Worm (Caenorhabditis elegans) whole organism, L3 larva: Measurements from ENCODE around the gene ger-1.

Source experiments
- ceh-82 ChIP-seq: fragments of 150-350 bp; optimal IDR thresholded peaks from 2 replicates; lab custom pipeline; 2014; ENCODE audit warnings: missing biosample characterization, missing genetic modification characterization
- daf-12 ChIP-seq: fragments of 150-350 bp; optimal IDR thresholded peaks from 2 replicates; lab custom pipeline; 2014; ENCODE audit warnings: missing biosample characterization, missing genetic modification reagents, missing genetic modification characterization
- elt-3 ChIP-seq, 3 experiments: fragments of 150-350 bp in 1 of 3; sonication (generic microtip) in 2 of 3; optimal IDR thresholded peaks; 2 replicates in 2 of 3; 4 replicates in 1 of 3; lab custom pipeline; 2014 to 2017; ENCODE audit warnings: missing biosample characterization in 3 of 3, missing genetic modification characterization in 3 of 3
- mml-1 ChIP-seq: fragments of 150-350 bp; sonication (generic microtip); optimal IDR thresholded peaks from 3 replicates; lab custom pipeline; 2014; ENCODE audit warnings: missing biosample characterization, missing genetic modification characterization
- nhr-12 ChIP-seq: fragments of 150-350 bp; optimal IDR thresholded peaks from 2 replicates; lab custom pipeline; 2014; ENCODE audit warnings: missing biosample characterization, missing genetic modification characterization
- nhr-28 ChIP-seq: fragments of 150-350 bp; optimal IDR thresholded peaks from 2 replicates; lab custom pipeline; 2014; ENCODE audit warnings: missing biosample characterization, missing genetic modification characterization
- pha-4 ChIP-seq: fragments of 150-350 bp; optimal IDR thresholded peaks from 2 replicates; lab custom pipeline; 2014; ENCODE audit warnings: missing biosample characterization, missing genetic modification reagents, missing genetic modification characterization
- unc-39 ChIP-seq: sonication (generic microtip); optimal IDR thresholded peaks from 4 replicates; lab custom pipeline; 2017; ENCODE audit warnings: missing biosample characterization, missing genetic modification characterization
- ztf-4 ChIP-seq: fragments of 150-350 bp; optimal IDR thresholded peaks from 2 replicates; lab custom pipeline; 2014; ENCODE audit warnings: missing biosample characterization, missing genetic modification characterization

- no peak for TF ChIP-seq elt-3 (tag; optimal IDR thresholded peaks at IDR 0.05; lab: Kevin White, UChicago)
- TF ChIP-seq ceh-82 (tag; lab: Kevin White, UChicago) = no peak
- no peak for TF ChIP-seq unc-39 (tag; lab: Kevin White, UChicago)
- TF ChIP-seq ztf-4 (tag; lab: Kevin White, UChicago) = no peak
- TF ChIP-seq nhr-28 (tag; lab: Kevin White, UChicago) = no peak
- no peak for TF ChIP-seq mml-1 (tag; lab: Kevin White, UChicago)
- TF ChIP-seq nhr-12 (tag; lab: Kevin White, UChicago) = no peak
- no peak for TF ChIP-seq pha-4 (tag; lab: Kevin White, UChicago)
- TF ChIP-seq daf-12 (tag; lab: Kevin White, UChicago) = no peak
These were observed 4.2 kb downstream of the ger-1 start for ce11 chrIII:7063061-7063460.
